Fruit fly (Drosophila melanogaster): ENCODE measurements around the gene sina.

Gene sina

dm6 chr3L:16881097-16881496, 27.5 kb downstream of the sina start (continued):
- TF ChIP-seq CG9437 (GFP tag; optimal IDR thresholded peaks at IDR 0.05) (peak; percentile 11), Meics (GFP tag; optimal IDR thresholded peaks at IDR 0.05) (peak; percentile 27), CG32532 (GFP tag; IDR thresholded peaks at IDR 0.05) (peak; percentile 15; the same call in 1 of the 2 replicates), Hr51 (GFP tag; optimal IDR thresholded peaks at IDR 0.05) (peak in 1 of 2 experiments; percentile 50), sd (tag; optimal IDR thresholded peaks at IDR 0.05) (no peak), sqz (GFP tag; optimal IDR thresholded peaks at IDR 0.05) (peak; percentile 36), CG9932 (GFP tag; IDR thresholded peaks at IDR 0.05) (peak; percentile 41; the same call in 1 of the 2 replicates), CG17361 (GFP tag; IDR thresholded peaks at IDR 0.05) (0 out of 3 replicates have a peak, but pooled peaks have one; percentile 22), wor (GFP tag; IDR thresholded peaks at IDR 0.05) (no peak), CG7271 (tag; optimal IDR thresholded peaks at IDR 0.05) (no peak), Sox102F (GFP tag; optimal IDR thresholded peaks at IDR 0.05) (peak; percentile 2), CG18262 (tag; optimal IDR thresholded peaks at IDR 0.05) (peak; percentile 0), CG6813 (GFP tag; optimal IDR thresholded peaks at IDR 0.05) (no peak), Rfx (GFP tag; IDR thresholded peaks at IDR 0.05) (0 out of 2 replicates have a peak, but pooled peaks have one; percentile 16), CG15269 (tag; optimal IDR thresholded peaks at IDR 0.05) (peak; percentile 14), CG2199 (GFP tag; IDR thresholded peaks at IDR 0.05) (no peak), row (GFP tag; IDR thresholded peaks at IDR 0.05) (peak; percentile 26; the same call in 1 of the 3 replicates), CG2712 (tag; optimal IDR thresholded peaks at IDR 0.05) (peak; percentile 11), CoRest (tag; optimal IDR thresholded peaks at IDR 0.05) (peak; percentile 27)

DNA sequence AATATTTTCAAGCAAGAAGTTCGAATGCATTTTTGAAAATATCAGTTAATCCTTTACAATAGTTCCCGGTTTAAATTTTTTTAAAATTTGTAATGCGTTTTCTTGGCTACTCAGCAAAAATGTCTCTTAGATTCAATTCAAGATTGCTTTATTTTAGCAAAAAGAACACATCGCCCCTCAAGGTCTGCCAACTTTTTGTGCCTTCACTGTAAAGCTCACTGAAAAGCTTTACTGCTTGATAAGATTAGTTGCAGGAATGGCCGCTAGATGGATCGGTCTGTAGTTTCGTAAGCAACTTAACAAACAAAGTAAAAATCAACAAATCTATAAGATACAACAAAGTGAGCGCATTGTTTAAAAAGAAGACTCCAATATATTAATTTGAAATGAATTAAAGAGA, 30.5 kb downstream of the sina start:
- TF ChIP-seq Hr3 (GFP tag; optimal IDR thresholded peaks at IDR 0.05) (no peak), CG13624 (GFP tag; optimal IDR thresholded peaks at IDR 0.05) (no peak), CG1233 (GFP tag; optimal IDR thresholded peaks at IDR 0.05) (no peak), CG4707 (GFP tag; optimal IDR thresholded peaks at IDR 0.05) (no peak), grn (GFP tag; optimal IDR thresholded peaks at IDR 0.05) (peak; percentile 71), E2f1 (GFP tag; IDR thresholded peaks at IDR 0.05) (no peak), Scr (GFP tag; IDR thresholded peaks at IDR 0.05; ENCODE audit: partially characterized antibody) (no peak), CG8388 (GFP tag; optimal IDR thresholded peaks at IDR 0.05) (no peak), ftz-f1 (GFP tag; optimal IDR thresholded peaks at IDR 0.05) (no peak), emc (GFP tag; optimal IDR thresholded peaks at IDR 0.05) (no peak), CG12155 (GFP tag; optimal IDR thresholded peaks at IDR 0.05) (no peak), gem (tag; optimal IDR thresholded peaks at IDR 0.05) (no peak), CG7556 (GFP tag; optimal IDR thresholded peaks at IDR 0.05) (no peak), Abd-B (GFP tag; optimal IDR thresholded peaks at IDR 0.05) (no peak), stwl (tag; optimal IDR thresholded peaks at IDR 0.05) (peak; percentile 0), CG10959 (GFP tag; IDR thresholded peaks at IDR 0.05) (no peak), her (GFP tag; optimal IDR thresholded peaks at IDR 0.05) (no peak), eyg (GFP tag; optimal IDR thresholded peaks at IDR 0.05) (no peak), CG9437 (GFP tag; optimal IDR thresholded peaks at IDR 0.05) (no peak), Hmr (GFP tag; optimal IDR thresholded peaks at IDR 0.05) (no peak), Camta (GFP tag; optimal IDR thresholded peaks at IDR 0.05) (no peak), CG9797 (GFP tag; optimal IDR thresholded peaks at IDR 0.05) (no peak), CG2116 (GFP tag; optimal IDR thresholded peaks at IDR 0.05) (no peak), Sox102F (GFP tag; optimal IDR thresholded peaks at IDR 0.05) (no peak), wek (GFP tag; optimal IDR thresholded peaks at IDR 0.05) (no peak), CG1603 (tag; optimal IDR thresholded peaks at IDR 0.05) (no peak), CG11560 (tag; IDR thresholded peaks at IDR 0.05) (no peak), cas (GFP tag; IDR thresholded peaks at IDR 0.05) (no peak), CG33557 (GFP tag; optimal IDR thresholded peaks at IDR 0.05) (no peak), hkb (optimal IDR thresholded peaks at IDR 0.05) (no peak), hkb (GFP tag; IDR thresholded peaks at IDR 0.05) (0 out of 2 replicates have a peak, but pooled peaks have one; percentile 38), corto (GFP tag; optimal IDR thresholded peaks at IDR 0.05) (no peak), CG11504 (tag; optimal IDR thresholded peaks at IDR 0.05) (peak; percentile 18)
